Fruit fly (Drosophila melanogaster) whole organism, embryonic: ENCODE data around the gene Pop2.

Experiments
- Aef1 ChIP-seq: fragments of 200-800 bp; sonication (Bioruptor generic); IDR thresholded peaks from 3 replicates; pipeline ENCODE4 v1.3.6; 2022; ENCODE audit warnings: missing biosample characterization, missing genetic modification characterization
- Bgb ChIP-seq: fragments of 200-800 bp; sonication (Bioruptor generic); IDR thresholded peaks from 2 replicates; pipeline ENCODE4 v1.3.6; 2022; ENCODE audit warnings: missing biosample characterization, missing genetic modification characterization; ENCODE audit not compliant: partially characterized antibody
- Blimp-1 ChIP-seq: fragments of 200-800 bp; sonication (Bioruptor generic); optimal IDR thresholded peaks from 3 replicates; lab custom pipeline; 2018; ENCODE audit warnings: missing biosample characterization, missing genetic modification characterization, mild to moderate bottlenecking, moderate library complexity, missing genetic modification reagents
- BtbVII ChIP-seq: fragments of 200-800 bp; sonication (Bioruptor generic); optimal IDR thresholded peaks from 3 replicates; lab custom pipeline; 2017; ENCODE audit warnings: missing biosample characterization, mild to moderate bottlenecking, missing genetic modification characterization
- CG11504 ChIP-seq: fragments of 200-800 bp; sonication (Bioruptor generic); optimal IDR thresholded peaks from 3 replicates; lab custom pipeline; 2019; ENCODE audit warnings: missing biosample characterization, mild to moderate bottlenecking, missing genetic modification characterization, moderate library complexity
- CG11696 ChIP-seq: fragments of 200-800 bp; sonication (Bioruptor generic); IDR thresholded peaks from 2 replicates; pipeline ENCODE4 v1.3.6; 2022; ENCODE audit warnings: missing biosample characterization, missing genetic modification characterization
- CG12104 ChIP-seq: fragments of 200-800 bp; sonication (Bioruptor generic); optimal IDR thresholded peaks from 3 replicates; lab custom pipeline; 2016; ENCODE audit warnings: missing biosample characterization, missing genetic modification characterization
- CG15269 ChIP-seq: fragments of 200-800 bp; sonication (Bioruptor generic); optimal IDR thresholded peaks from 2 replicates; lab custom pipeline; 2018; ENCODE audit warnings: missing biosample characterization, mild to moderate bottlenecking, missing genetic modification characterization, moderate library complexity
- CG15696 ChIP-seq: fragments of 200-800 bp; sonication (Bioruptor generic); optimal IDR thresholded peaks from 2 replicates; lab custom pipeline; 2019; ENCODE audit warnings: missing biosample characterization, mild to moderate bottlenecking, missing genetic modification characterization, moderate library complexity
- CG16779 ChIP-seq: fragments of 200-800 bp; sonication (Bioruptor generic); IDR thresholded peaks from 2 replicates; pipeline ENCODE4 v1.3.6; 2022; ENCODE audit warnings: missing biosample characterization, missing genetic modification characterization
- CG17359 ChIP-seq: fragments of 200-800 bp; sonication (Bioruptor generic); optimal IDR thresholded peaks from 3 replicates; lab custom pipeline; 2018; ENCODE audit warnings: missing biosample characterization, mild to moderate bottlenecking, missing genetic modification characterization, moderate library complexity
- CG17385 ChIP-seq: fragments of 200-800 bp; sonication (Bioruptor generic); optimal IDR thresholded peaks from 3 replicates; lab custom pipeline; 2018; ENCODE audit warnings: missing biosample characterization, mild to moderate bottlenecking, missing genetic modification characterization
- CG18619 ChIP-seq: fragments of 200-800 bp; sonication (Bioruptor generic); optimal IDR thresholded peaks from 3 replicates; lab custom pipeline; 2017; ENCODE audit warnings: missing biosample characterization, mild to moderate bottlenecking, missing genetic modification characterization
- CG4360 ChIP-seq: fragments of 200-800 bp; sonication (Bioruptor generic); IDR thresholded peaks from 2 replicates; pipeline ENCODE4 v1.3.6; 2022; ENCODE audit warnings: missing biosample characterization, missing genetic modification characterization
- CG4820 ChIP-seq: fragments of 200-800 bp; sonication (Bioruptor generic); optimal IDR thresholded peaks from 3 replicates; lab custom pipeline; 2016; ENCODE audit warnings: missing biosample characterization, missing genetic modification characterization
- CG5180 ChIP-seq: fragments of 200-800 bp; sonication (Bioruptor generic); optimal IDR thresholded peaks from 3 replicates; lab custom pipeline; 2017; ENCODE audit warnings: missing biosample characterization, missing genetic modification characterization, mild to moderate bottlenecking, moderate library complexity, missing genetic modification reagents
- CG8290 ChIP-seq, 3 experiments: fragments of 200-800 bp; sonication (Bioruptor generic); optimal IDR thresholded peaks; 2 replicates each; lab custom pipeline; 2016 to 2019; ENCODE audit warnings: missing biosample characterization in 3 of 3, missing genetic modification characterization in 3 of 3, mild to moderate bottlenecking in 2 of 3, moderate library complexity in 1 of 3
- CG8478 ChIP-seq: fragments of >200 bp; optimal IDR thresholded peaks from 2 replicates; lab custom pipeline; 2018
- CG9797 ChIP-seq: fragments of 200-800 bp; sonication (Bioruptor generic); optimal IDR thresholded peaks from 3 replicates; lab custom pipeline; 2018; ENCODE audit warnings: missing biosample characterization, mild to moderate bottlenecking, missing genetic modification characterization
- Fer3 ChIP-seq: fragments of 200-800 bp; sonication (Bioruptor generic); optimal IDR thresholded peaks from 2 replicates; lab custom pipeline; 2018; ENCODE audit warnings: missing biosample characterization, mild to moderate bottlenecking, missing genetic modification characterization, moderate library complexity
- NC2α ChIP-seq: fragments of 200-800 bp; sonication (Bioruptor generic); optimal IDR thresholded peaks from 2 replicates; lab custom pipeline; 2016; ENCODE audit warnings: missing biosample characterization, missing genetic modification characterization
- Optix ChIP-seq: fragments of 200-800 bp; sonication (Bioruptor generic); IDR thresholded peaks from 3 replicates; pipeline ENCODE4 v1.3.6; 2022; ENCODE audit warnings: missing biosample characterization, missing genetic modification characterization
- Scr ChIP-seq: fragments of 200-800 bp; sonication (Bioruptor generic); IDR thresholded peaks from 2 replicates; pipeline ENCODE4 v1.3.6; 2022; ENCODE audit warnings: missing biosample characterization, missing genetic modification characterization; ENCODE audit not compliant: partially characterized antibody
- Sin3A ChIP-seq: fragments of >200 bp; optimal IDR thresholded peaks from 2 replicates; lab custom pipeline; 2018
- Sox102F ChIP-seq: fragments of 200-800 bp; sonication (Bioruptor generic); optimal IDR thresholded peaks from 2 replicates; lab custom pipeline; 2018; ENCODE audit warnings: missing biosample characterization, mild to moderate bottlenecking, missing genetic modification characterization, moderate library complexity
- Taf1 ChIP-seq: fragments of 200-800 bp; sonication (Bioruptor generic); IDR thresholded peaks from 2 replicates; pipeline ENCODE4 v1.3.6; 2022; ENCODE audit warnings: missing biosample characterization, missing genetic modification characterization
- ase ChIP-seq: fragments of 200-800 bp; sonication (Bioruptor generic); IDR thresholded peaks from 3 replicates; pipeline ENCODE4 v1.3.6; 2022; ENCODE audit warnings: missing biosample characterization, missing genetic modification characterization
- ato ChIP-seq: fragments of 200-800 bp; sonication (Bioruptor generic); IDR thresholded peaks from 2 replicates; pipeline ENCODE4 v1.3.6; 2022; ENCODE audit warnings: missing biosample characterization, missing genetic modification characterization; ENCODE audit not compliant: partially characterized antibody
- bsh ChIP-seq, 2 experiments: fragments of 200-800 bp; sonication (Bioruptor generic); optimal IDR thresholded peaks; 2 replicates each; lab custom pipeline; 2017 to 2018; ENCODE audit warnings: mild to moderate bottlenecking in 2 of 2, missing biosample characterization in 2 of 2, missing genetic modification characterization in 2 of 2, moderate library complexity in 1 of 2
- disco-r ChIP-seq: fragments of 200-800 bp; sonication (Bioruptor generic); optimal IDR thresholded peaks from 2 replicates; lab custom pipeline; 2016; ENCODE audit warnings: missing biosample characterization, missing genetic modification characterization
- dpn ChIP-seq, 2 experiments: fragments of 200-800 bp; sonication (Bioruptor generic); optimal IDR thresholded peaks; 3 replicates each; lab custom pipeline; 2016; ENCODE audit warnings: missing biosample characterization in 2 of 2, missing genetic modification characterization in 2 of 2
- fd102C ChIP-seq: fragments of 200-800 bp; sonication (Bioruptor generic); optimal IDR thresholded peaks from 2 replicates; lab custom pipeline; 2018; ENCODE audit warnings: missing biosample characterization, mild to moderate bottlenecking, missing genetic modification characterization, moderate library complexity
- gem ChIP-seq: fragments of 200-800 bp; sonication (Bioruptor generic); optimal IDR thresholded peaks from 2 replicates; lab custom pipeline; 2019; ENCODE audit warnings: missing biosample characterization, mild to moderate bottlenecking, missing genetic modification characterization, moderate library complexity
- gro ChIP-seq: fragments of 200-800 bp; sonication (Bioruptor generic); optimal IDR thresholded peaks from 2 replicates; lab custom pipeline; 2016; ENCODE audit warnings: missing biosample characterization, missing genetic modification characterization
- gsb ChIP-seq: fragments of 200-800 bp; sonication (Bioruptor generic); IDR thresholded peaks from 2 replicates; pipeline ENCODE4 v1.3.6; 2022; ENCODE audit warnings: missing biosample characterization, missing genetic modification characterization
- lilli ChIP-seq: fragments of 200-800 bp; sonication (Bioruptor generic); optimal IDR thresholded peaks from 3 replicates; lab custom pipeline; 2016; ENCODE audit warnings: missing biosample characterization, missing genetic modification characterization
- lov ChIP-seq, 2 experiments: fragments of 200-800 bp in 1 of 2; fragments of >200 bp in 1 of 2; sonication (Bioruptor generic) in 1 of 2; IDR thresholded peaks in 1 of 2; optimal IDR thresholded peaks in 1 of 2; 2 replicates in 1 of 2; 3 replicates in 1 of 2; pipeline versions ENCODE4 v1.3.6 to Lab custom; 2017 to 2022; ENCODE audit warnings: missing biosample characterization in 1 of 2, missing genetic modification characterization in 1 of 2
- peb ChIP-seq: fragments of 200-800 bp; sonication (Bioruptor generic); IDR thresholded peaks from 2 replicates; pipeline ENCODE4 v1.3.6; 2022; ENCODE audit warnings: missing biosample characterization, missing genetic modification characterization
- pita ChIP-seq: fragments of 200-800 bp; sonication (Bioruptor generic); optimal IDR thresholded peaks from 2 replicates; lab custom pipeline; 2017; ENCODE audit warnings: missing biosample characterization, mild to moderate bottlenecking, missing genetic modification characterization
- row ChIP-seq: fragments of 200-800 bp; sonication (Bioruptor generic); IDR thresholded peaks from 3 replicates; pipeline ENCODE4 v1.3.6; 2022; ENCODE audit warnings: missing biosample characterization, missing genetic modification characterization
- run ChIP-seq: fragments of 200-800 bp; sonication (Bioruptor generic); optimal IDR thresholded peaks from 3 replicates; lab custom pipeline; 2018; ENCODE audit warnings: missing biosample characterization, mild to moderate bottlenecking, missing genetic modification characterization
- sens ChIP-seq: fragments of 200-800 bp; sonication (Bioruptor generic); peaks from one replicate; lab custom pipeline; 2016; ENCODE audit warnings: missing biosample characterization, missing genetic modification characterization
- sr ChIP-seq: fragments of 200-800 bp; sonication (Bioruptor generic); IDR thresholded peaks from 3 replicates; pipeline ENCODE4 v1.3.6; 2022; ENCODE audit warnings: missing biosample characterization, missing genetic modification characterization
- sug ChIP-seq: fragments of 200-800 bp; optimal IDR thresholded peaks from 2 replicates; lab custom pipeline; 2019; ENCODE audit warnings: missing biosample characterization, mild to moderate bottlenecking, missing genetic modification characterization, moderate library complexity
- vnd ChIP-seq: fragments of 200-800 bp; sonication (Bioruptor generic); IDR thresholded peaks from 3 replicates; pipeline ENCODE4 v1.3.6; 2022; ENCODE audit warnings: missing biosample characterization, missing genetic modification characterization; ENCODE audit not compliant: partially characterized antibody
- z ChIP-seq: fragments of 200-800 bp; sonication (Bioruptor generic); IDR thresholded peaks from 3 replicates; pipeline ENCODE4 v1.3.6; 2022; ENCODE audit warnings: missing biosample characterization, missing genetic modification characterization
- zfh1 ChIP-seq: fragments of 200-800 bp; sonication (Bioruptor generic); IDR thresholded peaks from 3 replicates; pipeline ENCODE4 v1.3.6; 2022; ENCODE audit warnings: missing biosample characterization, missing genetic modification characterization

The Pop2 gene

dm6 chr3L:12024947-12025346 is 22.2 kb upstream of the Pop2 start:
- no peak for TF ChIP-seq CG9797 (GFP tag; lab: Kevin White, UChicago)
- TF ChIP-seq sens = peak; percentile 8
- TF ChIP-seq CG12104 = no peak
- no peak for TF ChIP-seq Optix (GFP tag; lab: Robert Waterston, UW)
- TF ChIP-seq ase (GFP tag; lab: Robert Waterston, UW) = no peak
- TF ChIP-seq Sox102F (GFP tag; lab: Kevin White, UChicago) = peak; percentile 29
- TF ChIP-seq CG4820 = no peak
- TF ChIP-seq Scr (GFP tag; lab: Robert Waterston, UW) = no peak
- no peak for TF ChIP-seq fd102C
- no peak for TF ChIP-seq BtbVII (GFP tag; lab: Kevin White, UChicago)
- no peak for TF ChIP-seq zfh1 (GFP tag; lab: Robert Waterston, UW)
- TF ChIP-seq CG11504 = no peak
- TF ChIP-seq row (GFP tag; lab: Robert Waterston, UW) = 0 out of 3 replicates have a peak, but pooled peaks have one; percentile 9
- TF ChIP-seq CG18619 (GFP tag; lab: Kevin White, UChicago) = no peak
- TF ChIP-seq CG11696 (GFP tag; lab: Robert Waterston, UW) = no peak
- no peak for TF ChIP-seq sug (tag; lab: Kevin White, UChicago)
- TF ChIP-seq dpn (GFP tag; optimal IDR thresholded peaks at IDR 0.05; lab: Kevin White, UChicago) = no peak
- TF ChIP-seq NC2α (GFP tag; lab: Kevin White, UChicago) = no peak
- TF ChIP-seq Sin3A (lab: Kevin White, UChicago) = no peak
- TF ChIP-seq disco-r (GFP tag; lab: Kevin White, UChicago) = no peak
- no peak for TF ChIP-seq peb (GFP tag; lab: Robert Waterston, UW)
- TF ChIP-seq Taf1 (GFP tag; lab: Robert Waterston, UW) = no peak
- TF ChIP-seq CG17359 (tag; lab: Kevin White, UChicago) = peak; percentile 6
- TF ChIP-seq Fer3 (tag; lab: Kevin White, UChicago) = no peak
- TF ChIP-seq CG4360 (GFP tag; lab: Robert Waterston, UW) = no peak
- no peak for TF ChIP-seq lov (optimal IDR thresholded peaks at IDR 0.05; lab: Kevin White, UChicago)
- TF ChIP-seq lov (GFP tag; IDR thresholded peaks at IDR 0.05; lab: Robert Waterston, UW) = no peak
- TF ChIP-seq Bgb (GFP tag; lab: Robert Waterston, UW) = no peak
- no peak for TF ChIP-seq CG8478 (lab: Kevin White, UChicago)
- no peak for TF ChIP-seq gro (GFP tag; lab: Kevin White, UChicago)
- no peak for TF ChIP-seq ato (GFP tag; lab: Robert Waterston, UW)
- TF ChIP-seq CG8290 (GFP tag; optimal IDR thresholded peaks at IDR 0.05; lab: Kevin White, UChicago) = no peak
- TF ChIP-seq CG8290 (tag; optimal IDR thresholded peaks at IDR 0.05; lab: Kevin White, UChicago) = no peak
- no peak for TF ChIP-seq gsb (GFP tag; lab: Robert Waterston, UW)
- TF ChIP-seq vnd (GFP tag; lab: Robert Waterston, UW) = no peak
- TF ChIP-seq run (tag; lab: Kevin White, UChicago) = no peak
- peak in 1 of 2 experiments; percentile 33 for TF ChIP-seq bsh (GFP tag; optimal IDR thresholded peaks at IDR 0.05; lab: Kevin White, UChicago)
- TF ChIP-seq Blimp-1 (GFP tag; lab: Kevin White, UChicago) = peak; percentile 10
- no peak for TF ChIP-seq lilli (GFP tag; lab: Kevin White, UChicago)
- no peak for TF ChIP-seq CG17385
- no peak for TF ChIP-seq z (GFP tag; lab: Robert Waterston, UW)
- no peak for TF ChIP-seq CG15696 (tag; lab: Kevin White, UChicago)
- no peak for TF ChIP-seq CG15269
- TF ChIP-seq CG16779 (GFP tag; lab: Robert Waterston, UW) = no peak
- no peak for TF ChIP-seq pita (GFP tag; lab: Kevin White, UChicago)
- no peak for TF ChIP-seq CG5180 (GFP tag; lab: Kevin White, UChicago)
- TF ChIP-seq sr (GFP tag; lab: Robert Waterston, UW) = no peak
- no peak for TF ChIP-seq Aef1 (GFP tag; lab: Robert Waterston, UW)
- peak; percentile 38 for TF ChIP-seq gem (tag; lab: Kevin White, UChicago)
